Fruit fly (Drosophila melanogaster) whole organism, embryonic: ENCODE data around the gene MESR3.

Experiments
- Abd-B ChIP-seq: fragments of 200-800 bp; sonication (Bioruptor generic); optimal IDR thresholded peaks from 2 replicates; lab custom pipeline; 2018; ENCODE audit warnings: missing biosample characterization, mild to moderate bottlenecking, missing genetic modification characterization, moderate library complexity
- Antp ChIP-seq: fragments of 200-800 bp; sonication (Bioruptor generic); optimal IDR thresholded peaks from 3 replicates; lab custom pipeline; 2016; ENCODE audit warnings: missing biosample characterization, missing genetic modification characterization
- CG10321 ChIP-seq: fragments of 200-800 bp; sonication (Bioruptor generic); IDR thresholded peaks from 2 replicates; pipeline ENCODE4 v1.3.6; 2022; ENCODE audit warnings: missing biosample characterization, missing genetic modification characterization
- CG11247 ChIP-seq: fragments of 200-800 bp; sonication (Bioruptor generic); IDR thresholded peaks from 2 replicates; pipeline ENCODE4 v1.3.6; 2022; ENCODE audit warnings: missing biosample characterization, missing genetic modification characterization
- CG12155 ChIP-seq: fragments of 200-800 bp; sonication (Bioruptor generic); optimal IDR thresholded peaks from 3 replicates; lab custom pipeline; 2016; ENCODE audit warnings: missing biosample characterization, missing genetic modification characterization
- CG12769 ChIP-seq: fragments of 200-800 bp; sonication (Bioruptor generic); optimal IDR thresholded peaks from 2 replicates; lab custom pipeline; 2019; ENCODE audit warnings: missing biosample characterization, mild to moderate bottlenecking, missing genetic modification characterization, moderate library complexity
- CG13624 ChIP-seq: fragments of 200-800 bp; sonication (Bioruptor generic); optimal IDR thresholded peaks from 2 replicates; lab custom pipeline; 2016; ENCODE audit warnings: missing biosample characterization, missing genetic modification characterization
- CG17829 ChIP-seq: fragments of 200-800 bp; optimal IDR thresholded peaks from 2 replicates; lab custom pipeline; 2019; ENCODE audit warnings: missing biosample characterization, mild to moderate bottlenecking, missing genetic modification characterization, moderate library complexity
- CG18011 ChIP-seq: fragments of 200-800 bp; sonication (Bioruptor generic); optimal IDR thresholded peaks from 2 replicates; lab custom pipeline; 2017; ENCODE audit warnings: missing biosample characterization, missing genetic modification characterization, mild to moderate bottlenecking, moderate library complexity, missing genotype
- CG18476 ChIP-seq: fragments of 200-800 bp; sonication (Bioruptor generic); optimal IDR thresholded peaks from 2 replicates; lab custom pipeline; 2016; ENCODE audit warnings: missing biosample characterization, mild to moderate bottlenecking, missing genetic modification characterization
- CG18599 ChIP-seq: fragments of 200-800 bp; sonication (Bioruptor generic); optimal IDR thresholded peaks from 3 replicates; lab custom pipeline; 2017; ENCODE audit warnings: missing biosample characterization, missing genetic modification characterization, mild to moderate bottlenecking, moderate library complexity, missing genetic modification reagents
- CG2202 ChIP-seq: fragments of 200-800 bp; sonication (Bioruptor generic); optimal IDR thresholded peaks from 2 replicates; lab custom pipeline; 2018; ENCODE audit warnings: missing biosample characterization, mild to moderate bottlenecking, missing genetic modification characterization
- CG3163 ChIP-seq: fragments of 200-800 bp; sonication (Bioruptor generic); optimal IDR thresholded peaks from 3 replicates; lab custom pipeline; 2016; ENCODE audit warnings: missing biosample characterization, missing genetic modification characterization
- CG3407 ChIP-seq: fragments of 200-800 bp; sonication (Bioruptor generic); optimal IDR thresholded peaks from 2 replicates; lab custom pipeline; 2018; ENCODE audit warnings: missing biosample characterization, mild to moderate bottlenecking, missing genetic modification characterization
- CG4328 ChIP-seq: fragments of 200-800 bp; sonication (Bioruptor generic); optimal IDR thresholded peaks from 3 replicates; lab custom pipeline; 2017; ENCODE audit warnings: missing biosample characterization, missing genetic modification reagents, missing genetic modification characterization
- CG5953 ChIP-seq: fragments of 200-800 bp; sonication (Bioruptor generic); IDR thresholded peaks from 2 replicates; pipeline ENCODE4 v1.3.6; 2022; ENCODE audit warnings: missing biosample characterization, missing genetic modification characterization
- CG7987 ChIP-seq: fragments of 200-800 bp; sonication (Bioruptor generic); optimal IDR thresholded peaks from 2 replicates; lab custom pipeline; 2018; ENCODE audit warnings: missing biosample characterization, mild to moderate bottlenecking, missing genetic modification characterization, moderate library complexity
- CG9876 ChIP-seq: fragments of 200-800 bp; sonication (Bioruptor generic); optimal IDR thresholded peaks from 2 replicates; lab custom pipeline; 2016; ENCODE audit warnings: missing biosample characterization, missing genetic modification characterization
- E2f1 ChIP-seq: fragments of 200-800 bp; sonication (Bioruptor generic); IDR thresholded peaks from 2 replicates; pipeline ENCODE4 v1.3.6; 2022; ENCODE audit warnings: missing biosample characterization, missing genetic modification characterization
- Eip74EF ChIP-seq, 2 experiments: fragments of 200-800 bp in 1 of 2; fragments of >200 bp in 1 of 2; sonication (Bioruptor generic) in 1 of 2; optimal IDR thresholded peaks; 2 replicates each; lab custom pipeline; 2017 to 2019; ENCODE audit warnings: missing biosample characterization in 2 of 2, missing genetic modification characterization in 2 of 2, mild to moderate bottlenecking in 1 of 2, moderate library complexity in 1 of 2
- Elba2 ChIP-seq: fragments of 200-800 bp; sonication (Bioruptor generic); optimal IDR thresholded peaks from 3 replicates; lab custom pipeline; 2016; ENCODE audit warnings: missing biosample characterization, missing genetic modification characterization
- Gsc ChIP-seq: fragments of 200-800 bp; sonication (Bioruptor generic); IDR thresholded peaks from 2 replicates; pipeline ENCODE4 v1.3.6; 2022; ENCODE audit warnings: missing biosample characterization, missing genetic modification characterization
- Hey ChIP-seq: fragments of 200-800 bp; sonication (Bioruptor generic); optimal IDR thresholded peaks from 3 replicates; lab custom pipeline; 2018; ENCODE audit warnings: missing biosample characterization, mild to moderate bottlenecking, missing genetic modification characterization
- Lpt ChIP-seq: fragments of >200 bp; optimal IDR thresholded peaks from 2 replicates; lab custom pipeline; 2018; ENCODE audit warnings: missing biosample characterization, missing genetic modification characterization
- MBD-R2 ChIP-seq: fragments of 200-800 bp; sonication (Bioruptor generic); IDR thresholded peaks from 2 replicates; pipeline ENCODE4 v1.3.6; 2022; ENCODE audit warnings: missing biosample characterization, missing genetic modification characterization
- Ravus ChIP-seq: fragments of 200-800 bp; sonication (Bioruptor generic); IDR thresholded peaks from 2 replicates; pipeline ENCODE4 v1.3.6; 2022; ENCODE audit warnings: missing biosample characterization, missing genetic modification characterization
- Side ChIP-seq: fragments of 200-800 bp; sonication (Bioruptor generic); optimal IDR thresholded peaks from 2 replicates; lab custom pipeline; 2016; ENCODE audit warnings: missing biosample characterization, missing genetic modification characterization
- Sox102F ChIP-seq: fragments of 200-800 bp; sonication (Bioruptor generic); optimal IDR thresholded peaks from 2 replicates; lab custom pipeline; 2018; ENCODE audit warnings: missing biosample characterization, mild to moderate bottlenecking, missing genetic modification characterization, moderate library complexity
- Spps ChIP-seq: fragments of 200-800 bp; sonication (Bioruptor generic); optimal IDR thresholded peaks from 2 replicates; lab custom pipeline; 2018; ENCODE audit warnings: missing biosample characterization, mild to moderate bottlenecking, missing genetic modification characterization
- Sry-δ ChIP-seq: fragments of 200-800 bp; sonication (Bioruptor generic); optimal IDR thresholded peaks from 2 replicates; lab custom pipeline; 2016; ENCODE audit warnings: missing biosample characterization, missing genetic modification characterization
- Stat92E ChIP-seq, 3 experiments: fragments of >200 bp in 2 of 3; fragments of 200-800 bp in 1 of 3; sonication (Bioruptor generic) in 1 of 3; optimal IDR thresholded peaks; 2 replicates each; lab custom pipeline; 2017 to 2019; ENCODE audit warnings: missing biosample characterization in 3 of 3, missing genetic modification characterization in 3 of 3, mild to moderate bottlenecking in 1 of 3, moderate library complexity in 1 of 3
- az2 ChIP-seq: fragments of 200-800 bp; sonication (Bioruptor generic); optimal IDR thresholded peaks from 3 replicates; lab custom pipeline; 2016; ENCODE audit warnings: missing biosample characterization, missing genetic modification characterization
- bab2 ChIP-seq: fragments of 200-800 bp; sonication (Bioruptor generic); optimal IDR thresholded peaks from 2 replicates; lab custom pipeline; 2016; ENCODE audit warnings: missing biosample characterization, missing genetic modification characterization
- bcd ChIP-seq: fragments of 200-800 bp; sonication (Bioruptor generic); optimal IDR thresholded peaks from 2 replicates; lab custom pipeline; 2017; ENCODE audit warnings: missing biosample characterization, mild to moderate bottlenecking, missing genetic modification characterization
- crc ChIP-seq: fragments of 200-800 bp; sonication (Bioruptor generic); optimal IDR thresholded peaks from 2 replicates; lab custom pipeline; 2016; ENCODE audit warnings: missing biosample characterization, missing genetic modification characterization
- gsb ChIP-seq: fragments of 200-800 bp; sonication (Bioruptor generic); IDR thresholded peaks from 2 replicates; pipeline ENCODE4 v1.3.6; 2022; ENCODE audit warnings: missing biosample characterization, missing genetic modification characterization
- her ChIP-seq: fragments of 200-800 bp; sonication (Bioruptor generic); optimal IDR thresholded peaks from 2 replicates; lab custom pipeline; 2016; ENCODE audit warnings: missing biosample characterization, missing genetic modification characterization
- jigr1 ChIP-seq: fragments of 200-800 bp; sonication (Bioruptor generic); IDR thresholded peaks from 3 replicates; pipeline ENCODE4 v1.3.6; 2022; ENCODE audit warnings: missing biosample characterization, missing genetic modification characterization
- lov ChIP-seq, 2 experiments: fragments of 200-800 bp in 1 of 2; fragments of >200 bp in 1 of 2; sonication (Bioruptor generic) in 1 of 2; IDR thresholded peaks in 1 of 2; optimal IDR thresholded peaks in 1 of 2; 2 replicates in 1 of 2; 3 replicates in 1 of 2; pipeline versions ENCODE4 v1.3.6 to Lab custom; 2017 to 2022; ENCODE audit warnings: missing biosample characterization in 1 of 2, missing genetic modification characterization in 1 of 2
- odd ChIP-seq: fragments of 200-800 bp; sonication (Bioruptor generic); optimal IDR thresholded peaks from 2 replicates; lab custom pipeline; 2017; ENCODE audit warnings: missing biosample characterization, mild to moderate bottlenecking, missing genetic modification characterization
- pros ChIP-seq: fragments of 200-800 bp; sonication (Bioruptor generic); optimal IDR thresholded peaks from 3 replicates; lab custom pipeline; 2019; ENCODE audit warnings: missing biosample characterization, mild to moderate bottlenecking, missing genetic modification characterization, moderate library complexity
- sens-2 ChIP-seq: fragments of 200-800 bp; sonication (Bioruptor generic); IDR thresholded peaks from 2 replicates; pipeline ENCODE4 v1.3.6; 2022; ENCODE audit warnings: missing biosample characterization, missing genetic modification characterization
- seq ChIP-seq: fragments of 200-800 bp; sonication (Bioruptor generic); IDR thresholded peaks from 2 replicates; pipeline ENCODE4 v1.3.6; 2022; ENCODE audit warnings: missing biosample characterization, missing genetic modification characterization
- tgo ChIP-seq: fragments of 200-800 bp; sonication (Bioruptor generic); IDR thresholded peaks from 3 replicates; pipeline ENCODE4 v1.3.6; 2022; ENCODE audit warnings: missing biosample characterization, missing genetic modification characterization
- tup ChIP-seq: fragments of 200-800 bp; sonication (Bioruptor generic); optimal IDR thresholded peaks from 2 replicates; lab custom pipeline; 2016; ENCODE audit warnings: missing biosample characterization, mild to moderate bottlenecking, missing genetic modification characterization, moderate library complexity
- tx ChIP-seq: fragments of 200-800 bp; sonication (Bioruptor generic); optimal IDR thresholded peaks from 2 replicates; lab custom pipeline; 2016; ENCODE audit warnings: missing biosample characterization, missing genetic modification characterization
- unpg ChIP-seq: fragments of 200-800 bp; sonication (Bioruptor generic); optimal IDR thresholded peaks from 3 replicates; lab custom pipeline; 2018; ENCODE audit warnings: missing biosample characterization, mild to moderate bottlenecking, missing genetic modification characterization, moderate library complexity
- zfh2 ChIP-seq: fragments of 200-800 bp; sonication (Bioruptor generic); optimal IDR thresholded peaks from 2 replicates; lab custom pipeline; 2016; ENCODE audit warnings: missing biosample characterization, missing genetic modification characterization

Gene MESR3

DNA sequence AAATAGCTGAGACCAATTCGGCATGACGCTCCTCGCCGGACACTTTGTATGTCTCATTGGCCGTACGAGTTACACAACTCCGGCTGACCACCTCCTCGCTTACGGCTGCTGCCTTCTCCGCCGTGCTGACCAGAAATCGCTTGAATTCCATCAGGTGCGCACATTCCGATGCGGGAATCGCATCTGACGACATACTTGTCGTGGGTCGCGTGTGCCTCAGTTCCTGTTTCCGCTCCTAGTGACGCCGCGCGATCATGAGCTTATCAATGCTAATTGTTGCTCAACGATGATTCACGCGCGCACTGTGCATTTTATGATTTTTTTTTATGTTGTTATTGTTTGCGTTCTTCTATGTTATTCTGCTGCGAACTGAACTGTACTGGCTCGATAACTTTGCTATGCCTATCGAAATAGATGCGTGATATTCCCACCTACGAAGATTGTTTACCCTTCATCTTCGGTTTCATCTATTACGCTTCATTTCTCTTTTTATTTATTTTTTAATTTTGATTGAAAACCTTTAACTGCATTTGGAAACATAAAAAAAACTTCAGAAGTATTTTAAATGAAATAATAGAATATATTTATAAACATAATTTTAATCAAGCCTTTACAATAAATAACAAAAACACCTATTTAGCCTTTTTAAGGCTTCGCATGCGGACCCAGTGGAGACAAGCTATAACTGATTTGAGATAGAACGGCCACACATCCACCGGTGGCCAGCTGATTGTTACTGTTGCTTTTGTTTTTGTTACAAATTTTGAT lies 85.8 kb downstream of the MESR3 start, which contains the start of the genes CG10376 and CG10343 (continued):
- TF ChIP-seq CG7987 (GFP tag; lab: Kevin White, UChicago), result peak; percentile 58
- TF ChIP-seq Abd-B (GFP tag; lab: Kevin White, UChicago), result peak; percentile 98
- peak; percentile 78 for TF ChIP-seq CG4328 (GFP tag; lab: Kevin White, UChicago)
- TF ChIP-seq CG18599, result peak; percentile 88
- no peak for TF ChIP-seq crc (GFP tag; lab: Kevin White, UChicago)
- TF ChIP-seq seq (GFP tag; lab: Robert Waterston, UW), result peak; percentile 22; the same call in 1 of the 2 replicates
- peak; percentile 88 for TF ChIP-seq az2 (GFP tag; lab: Kevin White, UChicago)
- TF ChIP-seq CG3407 (GFP tag; lab: Kevin White, UChicago), result peak; percentile 67
- peak; percentile 83 for TF ChIP-seq CG12155 (GFP tag; lab: Kevin White, UChicago)
- peak; percentile 52 for TF ChIP-seq Antp
- peak; percentile 27 for TF ChIP-seq tx (GFP tag; lab: Kevin White, UChicago)
- TF ChIP-seq Eip74EF (GFP tag; optimal IDR thresholded peaks at IDR 0.05; lab: Kevin White, UChicago), result peak; percentile 35 to 68
- TF ChIP-seq Sox102F, result peak; percentile 91
- peak; percentile 48; the same call in 1 of the 2 replicates for TF ChIP-seq Gsc (GFP tag; lab: Robert Waterston, UW)
- peak; percentile 59 for TF ChIP-seq odd (GFP tag; lab: Kevin White, UChicago)
- TF ChIP-seq CG9876 (GFP tag; lab: Kevin White, UChicago), result peak; percentile 43
- peak; percentile 46 for TF ChIP-seq bab2
- TF ChIP-seq bcd (GFP tag; lab: Kevin White, UChicago), result peak; percentile 89
- peak; percentile 44; the same call in 1 of the 2 replicates for TF ChIP-seq gsb (GFP tag; lab: Robert Waterston, UW)
- TF ChIP-seq MBD-R2 (GFP tag; lab: Robert Waterston, UW), result peak; percentile 79
- no peak for TF ChIP-seq CG3163
- TF ChIP-seq Side (GFP tag; lab: Kevin White, UChicago), result no peak
- TF ChIP-seq Ravus, result peak; percentile 57
- TF ChIP-seq tgo (GFP tag; lab: Robert Waterston, UW), result peak; percentile 88
- TF ChIP-seq CG13624 (GFP tag; lab: Kevin White, UChicago), result peak; percentile 38
- peak; percentile 72 for TF ChIP-seq Spps (tag; lab: Kevin White, UChicago)
- TF ChIP-seq Elba2 (GFP tag; lab: Kevin White, UChicago), result peak; percentile 43
- peak; percentile 79 for TF ChIP-seq CG11247 (GFP tag; lab: Robert Waterston, UW)
- peak; percentile 76 for TF ChIP-seq E2f1 (GFP tag; lab: Robert Waterston, UW)
- TF ChIP-seq CG5953, result no peak; the same call in 1 of the 2 replicates
- no peak for TF ChIP-seq Lpt (GFP tag; lab: Kevin White, UChicago)
- peak; percentile 25 for TF ChIP-seq tup (GFP tag; lab: Kevin White, UChicago)
- peak; percentile 51 for TF ChIP-seq CG18011
- no peak for TF ChIP-seq lov (optimal IDR thresholded peaks at IDR 0.05; lab: Kevin White, UChicago)
- no peak for TF ChIP-seq lov (GFP tag; IDR thresholded peaks at IDR 0.05; lab: Robert Waterston, UW)
- peak; percentile 95 for TF ChIP-seq CG17829 (tag; lab: Kevin White, UChicago)
- TF ChIP-seq Stat92E (GFP tag; optimal IDR thresholded peaks at IDR 0.05; lab: Kevin White, UChicago), result peak in 1 of 3 experiments; percentile 54
- no peak for TF ChIP-seq sens-2 (GFP tag; lab: Robert Waterston, UW)
- no peak for TF ChIP-seq pros (GFP tag; lab: Kevin White, UChicago)
- TF ChIP-seq jigr1 (GFP tag; lab: Robert Waterston, UW), result peak; percentile 72; the same call in 2 of the 3 replicates
- TF ChIP-seq Hey (tag; lab: Kevin White, UChicago), result peak; percentile 18
- peak; percentile 90 for TF ChIP-seq unpg
- no peak for TF ChIP-seq CG10321 (GFP tag; lab: Robert Waterston, UW)
- peak; percentile 19 for TF ChIP-seq Sry-δ
- TF ChIP-seq her (GFP tag; lab: Kevin White, UChicago), result no peak
- TF ChIP-seq CG12769 (tag; lab: Kevin White, UChicago), result no peak
- TF ChIP-seq CG2202 (tag; lab: Kevin White, UChicago), result peak; percentile 66
- peak; percentile 66 for TF ChIP-seq zfh2 (GFP tag; lab: Kevin White, UChicago)
- TF ChIP-seq CG18476 (GFP tag; lab: Kevin White, UChicago), result peak; percentile 55
